Fruit fly (Drosophila melanogaster): ENCODE data around the gene Ktl.

dm6 chr3R:20873638-20874037, 23.5 kb downstream of the Ktl start, which contains the start of gene TotB:
- TF ChIP-seq EcR (GFP tag; optimal IDR thresholded peaks at IDR 0.05) (no peak), fd96Ca (GFP tag; IDR thresholded peaks at IDR 0.05) (no peak), CG12605 (GFP tag; IDR thresholded peaks at IDR 0.05) (no peak), CG10348 (GFP tag; IDR thresholded peaks at IDR 0.05) (no peak), CG4496 (GFP tag; IDR thresholded peaks at IDR 0.05) (no peak), CG15710 (tag; optimal IDR thresholded peaks at IDR 0.05) (no peak)
